Fruit fly (Drosophila melanogaster) whole organism, embryonic: Measurements from ENCODE around the gene Mco1.

Experiments
- Atf-2 ChIP-seq: fragments of 200-800 bp; sonication (Bioruptor generic); optimal IDR thresholded peaks from 2 replicates; lab custom pipeline; 2016; ENCODE audit warnings: missing biosample characterization, missing genetic modification characterization
- CG10366 ChIP-seq: fragments of 200-800 bp; sonication (Bioruptor generic); IDR thresholded peaks from 2 replicates; pipeline ENCODE4 v1.3.6; 2022; ENCODE audit warnings: missing biosample characterization, missing genetic modification characterization
- CG11695 ChIP-seq: fragments of 200-800 bp; sonication (Bioruptor generic); IDR thresholded peaks from 3 replicates; pipeline ENCODE4 v1.3.6; 2022; ENCODE audit warnings: missing biosample characterization, missing genetic modification characterization
- CG14441 ChIP-seq: fragments of 200-800 bp; sonication (Bioruptor generic); IDR thresholded peaks from 2 replicates; pipeline ENCODE4 v1.3.6; 2022; ENCODE audit warnings: missing biosample characterization, missing genetic modification characterization
- CG14860 ChIP-seq: fragments of 200-800 bp; sonication (Bioruptor generic); IDR thresholded peaks from 3 replicates; pipeline ENCODE4 v1.3.6; 2022; ENCODE audit warnings: missing biosample characterization, missing genetic modification characterization; ENCODE audit not compliant: partially characterized antibody
- CG15479 ChIP-seq: fragments of 200-800 bp; sonication (Bioruptor generic); optimal IDR thresholded peaks from 3 replicates; lab custom pipeline; 2019; ENCODE audit warnings: missing biosample characterization, mild to moderate bottlenecking, missing genetic modification characterization, moderate library complexity
- CG1603 ChIP-seq: fragments of 200-800 bp; sonication (Bioruptor generic); optimal IDR thresholded peaks from 2 replicates; lab custom pipeline; 2019; ENCODE audit warnings: missing biosample characterization, mild to moderate bottlenecking, missing genetic modification characterization, moderate library complexity
- CG18599 ChIP-seq: fragments of 200-800 bp; sonication (Bioruptor generic); optimal IDR thresholded peaks from 3 replicates; lab custom pipeline; 2017; ENCODE audit warnings: missing biosample characterization, missing genetic modification characterization, mild to moderate bottlenecking, moderate library complexity, missing genetic modification reagents
- CG18619 ChIP-seq: fragments of 200-800 bp; sonication (Bioruptor generic); optimal IDR thresholded peaks from 3 replicates; lab custom pipeline; 2017; ENCODE audit warnings: missing biosample characterization, mild to moderate bottlenecking, missing genetic modification characterization
- CG2120 ChIP-seq: fragments of 200-800 bp; sonication (Bioruptor generic); optimal IDR thresholded peaks from 3 replicates; lab custom pipeline; 2016; ENCODE audit warnings: missing biosample characterization, missing genetic modification characterization
- CG2199 ChIP-seq: fragments of 200-800 bp; sonication (Bioruptor generic); IDR thresholded peaks from 3 replicates; pipeline ENCODE4 v1.3.6; 2022; ENCODE audit warnings: missing biosample characterization, missing genetic modification characterization
- CG31224 ChIP-seq: fragments of 200-800 bp; sonication (Bioruptor generic); IDR thresholded peaks from 2 replicates; pipeline ENCODE4 v1.3.6; 2022; ENCODE audit warnings: missing biosample characterization, missing genetic modification characterization
- CG32532 ChIP-seq: fragments of 200-800 bp; sonication (Bioruptor generic); IDR thresholded peaks from 2 replicates; pipeline ENCODE4 v1.3.6; 2022; ENCODE audit warnings: missing biosample characterization, missing genetic modification characterization
- CG3726 ChIP-seq: fragments of 200-800 bp; sonication (Bioruptor generic); IDR thresholded peaks from 3 replicates; pipeline ENCODE4, ENCODE4 v1.3.6; 2022; ENCODE audit warnings: missing biosample characterization, missing genetic modification characterization
- CG42726 ChIP-seq: fragments of 200-800 bp; sonication (Bioruptor generic); IDR thresholded peaks from 2 replicates; pipeline ENCODE4 v1.3.6; 2022; ENCODE audit warnings: missing biosample characterization, missing genetic modification characterization; ENCODE audit not compliant: partially characterized antibody
- CG4282 ChIP-seq: fragments of 200-800 bp; sonication (Bioruptor generic); optimal IDR thresholded peaks from 2 replicates; lab custom pipeline; 2016; ENCODE audit warnings: missing biosample characterization, missing genetic modification characterization
- CG5180 ChIP-seq: fragments of 200-800 bp; sonication (Bioruptor generic); optimal IDR thresholded peaks from 3 replicates; lab custom pipeline; 2017; ENCODE audit warnings: missing biosample characterization, missing genetic modification characterization, mild to moderate bottlenecking, moderate library complexity, missing genetic modification reagents
- CG6683 ChIP-seq: fragments of 200-800 bp; sonication (Bioruptor generic); optimal IDR thresholded peaks from 2 replicates; lab custom pipeline; 2017; ENCODE audit warnings: missing biosample characterization, mild to moderate bottlenecking, missing genetic modification characterization, missing genetic modification reagents
- CG7372 ChIP-seq: fragments of 200-800 bp; sonication (Bioruptor generic); IDR thresholded peaks from 2 replicates; pipeline ENCODE4 v1.3.6; 2022; ENCODE audit warnings: missing biosample characterization, missing genetic modification characterization
- CG7786 ChIP-seq: fragments of 200-800 bp; sonication (Bioruptor generic); optimal IDR thresholded peaks from 2 replicates; lab custom pipeline; 2016; ENCODE audit warnings: missing biosample characterization, missing genetic modification characterization
- CG7839 ChIP-seq: fragments of 200-800 bp; sonication (Bioruptor generic); optimal IDR thresholded peaks from 3 replicates; lab custom pipeline; 2018; ENCODE audit warnings: missing biosample characterization, mild to moderate bottlenecking, missing genetic modification characterization, moderate library complexity
- CG7963 ChIP-seq: fragments of 200-800 bp; sonication (Bioruptor generic); IDR thresholded peaks from 3 replicates; pipeline ENCODE4 v1.3.6; 2022; ENCODE audit warnings: missing biosample characterization, missing genetic modification characterization; ENCODE audit not compliant: partially characterized antibody
- CG8478 ChIP-seq: fragments of >200 bp; optimal IDR thresholded peaks from 2 replicates; lab custom pipeline; 2018
- CG9797 ChIP-seq: fragments of 200-800 bp; sonication (Bioruptor generic); optimal IDR thresholded peaks from 3 replicates; lab custom pipeline; 2018; ENCODE audit warnings: missing biosample characterization, mild to moderate bottlenecking, missing genetic modification characterization
- CG9932 ChIP-seq: fragments of 200-800 bp; sonication (Bioruptor generic); IDR thresholded peaks from 2 replicates; pipeline ENCODE4 v1.3.6; 2022; ENCODE audit warnings: missing biosample characterization, missing genetic modification characterization
- Camta ChIP-seq: fragments of 200-800 bp; sonication (Bioruptor generic); optimal IDR thresholded peaks from 2 replicates; lab custom pipeline; 2016; ENCODE audit warnings: missing biosample characterization, missing genetic modification characterization
- D19A ChIP-seq: fragments of 200-800 bp; optimal IDR thresholded peaks from 3 replicates; lab custom pipeline; 2019; ENCODE audit warnings: missing biosample characterization, mild to moderate bottlenecking, missing genetic modification characterization, moderate library complexity
- Dad ChIP-seq: fragments of 200-800 bp; sonication (Bioruptor generic); optimal IDR thresholded peaks from 3 replicates; lab custom pipeline; 2016; ENCODE audit warnings: missing biosample characterization, missing genetic modification characterization
- Fer3 ChIP-seq: fragments of 200-800 bp; sonication (Bioruptor generic); optimal IDR thresholded peaks from 2 replicates; lab custom pipeline; 2018; ENCODE audit warnings: missing biosample characterization, mild to moderate bottlenecking, missing genetic modification characterization, moderate library complexity
- Gug ChIP-seq: fragments of 200-800 bp; sonication (Bioruptor generic); IDR thresholded peaks from 4 replicates; pipeline ENCODE4 v1.3.6; 2022; ENCODE audit warnings: missing biosample characterization, missing genetic modification characterization
- NC2α ChIP-seq: fragments of 200-800 bp; sonication (Bioruptor generic); optimal IDR thresholded peaks from 2 replicates; lab custom pipeline; 2016; ENCODE audit warnings: missing biosample characterization, missing genetic modification characterization
- Ravus ChIP-seq: fragments of 200-800 bp; sonication (Bioruptor generic); IDR thresholded peaks from 2 replicates; pipeline ENCODE4 v1.3.6; 2022; ENCODE audit warnings: missing biosample characterization, missing genetic modification characterization
- Sin3A ChIP-seq: fragments of >200 bp; optimal IDR thresholded peaks from 2 replicates; lab custom pipeline; 2018
- br ChIP-seq: fragments of >200 bp; optimal IDR thresholded peaks from 2 replicates; lab custom pipeline; 2017
- cato ChIP-seq: fragments of 200-800 bp; sonication (Bioruptor generic); optimal IDR thresholded peaks from 2 replicates; lab custom pipeline; 2016; ENCODE audit warnings: missing biosample characterization, missing genetic modification characterization, borderline replicate concordance
- dmrt99B ChIP-seq: fragments of 200-800 bp; sonication (Bioruptor generic); optimal IDR thresholded peaks from 2 replicates; lab custom pipeline; 2018; ENCODE audit warnings: missing biosample characterization, mild to moderate bottlenecking, missing genetic modification characterization, moderate library complexity
- ewg ChIP-seq: fragments of 200-800 bp; sonication (Bioruptor generic); optimal IDR thresholded peaks from 3 replicates; lab custom pipeline; 2017; ENCODE audit warnings: mild to moderate bottlenecking, missing biosample characterization, missing genetic modification reagents, missing genetic modification characterization
- gem ChIP-seq: fragments of 200-800 bp; sonication (Bioruptor generic); optimal IDR thresholded peaks from 2 replicates; lab custom pipeline; 2019; ENCODE audit warnings: missing biosample characterization, mild to moderate bottlenecking, missing genetic modification characterization, moderate library complexity
- gsb ChIP-seq: fragments of 200-800 bp; sonication (Bioruptor generic); IDR thresholded peaks from 2 replicates; pipeline ENCODE4 v1.3.6; 2022; ENCODE audit warnings: missing biosample characterization, missing genetic modification characterization
- gt ChIP-seq: fragments of 200-800 bp; sonication (Bioruptor generic); IDR thresholded peaks from 2 replicates; pipeline ENCODE4 v1.3.6; 2022; ENCODE audit warnings: missing biosample characterization, missing genetic modification characterization
- h ChIP-seq: fragments of >200 bp; optimal IDR thresholded peaks from 2 replicates; lab custom pipeline; 2017
- hkb ChIP-seq, 2 experiments: fragments of 200-800 bp in 1 of 2; fragments of >200 bp in 1 of 2; sonication (Bioruptor generic) in 1 of 2; IDR thresholded peaks in 1 of 2; optimal IDR thresholded peaks in 1 of 2; 2 replicates each; pipeline versions ENCODE4 v1.3.6 to Lab custom; 2017 to 2022; ENCODE audit warnings: missing biosample characterization in 1 of 2, missing genetic modification characterization in 1 of 2
- ind ChIP-seq: fragments of 200-800 bp; sonication (Bioruptor generic); optimal IDR thresholded peaks from 3 replicates; lab custom pipeline; 2016; ENCODE audit warnings: missing biosample characterization, missing genetic modification characterization
- lbe ChIP-seq: fragments of 200-800 bp; sonication (Bioruptor generic); optimal IDR thresholded peaks from 2 replicates; lab custom pipeline; 2016; ENCODE audit warnings: missing biosample characterization, mild to moderate bottlenecking, missing genetic modification characterization
- oc ChIP-seq: fragments of 200-800 bp; sonication (Bioruptor generic); optimal IDR thresholded peaks from 2 replicates; lab custom pipeline; 2018; ENCODE audit warnings: missing biosample characterization, mild to moderate bottlenecking, missing genetic modification characterization, moderate library complexity
- salm ChIP-seq: fragments of 200-800 bp; sonication (Bioruptor generic); optimal IDR thresholded peaks from 2 replicates; lab custom pipeline; 2018; ENCODE audit warnings: missing biosample characterization, mild to moderate bottlenecking, missing genetic modification characterization
- sqz ChIP-seq: fragments of 200-800 bp; sonication (Bioruptor generic); optimal IDR thresholded peaks from 3 replicates; lab custom pipeline; 2018; ENCODE audit warnings: missing biosample characterization, mild to moderate bottlenecking, missing genetic modification characterization
- tgo ChIP-seq: fragments of 200-800 bp; sonication (Bioruptor generic); IDR thresholded peaks from 3 replicates; pipeline ENCODE4 v1.3.6; 2022; ENCODE audit warnings: missing biosample characterization, missing genetic modification characterization
- tin ChIP-seq: fragments of 200-800 bp; sonication (Bioruptor generic); optimal IDR thresholded peaks from 3 replicates; lab custom pipeline; 2016; ENCODE audit warnings: missing biosample characterization, missing genetic modification characterization
- tll ChIP-seq, 2 experiments: fragments of 200-800 bp in 1 of 2; fragments of >200 bp in 1 of 2; sonication (Bioruptor generic) in 1 of 2; optimal IDR thresholded peaks; 2 replicates each; lab custom pipeline; 2017 to 2019; ENCODE audit warnings: missing biosample characterization in 2 of 2, missing genetic modification characterization in 2 of 2, mild to moderate bottlenecking in 1 of 2, moderate library complexity in 1 of 2
- wdn ChIP-seq: fragments of 200-800 bp; sonication (Bioruptor generic); IDR thresholded peaks from 2 replicates; pipeline ENCODE4 v1.3.6; 2022; ENCODE audit warnings: missing biosample characterization, missing genetic modification characterization
- wek ChIP-seq: fragments of 200-800 bp; sonication (Bioruptor generic); optimal IDR thresholded peaks from 3 replicates; lab custom pipeline; 2018; ENCODE audit warnings: missing biosample characterization, mild to moderate bottlenecking, missing genetic modification characterization, moderate library complexity

The Mco1 gene

DNA sequence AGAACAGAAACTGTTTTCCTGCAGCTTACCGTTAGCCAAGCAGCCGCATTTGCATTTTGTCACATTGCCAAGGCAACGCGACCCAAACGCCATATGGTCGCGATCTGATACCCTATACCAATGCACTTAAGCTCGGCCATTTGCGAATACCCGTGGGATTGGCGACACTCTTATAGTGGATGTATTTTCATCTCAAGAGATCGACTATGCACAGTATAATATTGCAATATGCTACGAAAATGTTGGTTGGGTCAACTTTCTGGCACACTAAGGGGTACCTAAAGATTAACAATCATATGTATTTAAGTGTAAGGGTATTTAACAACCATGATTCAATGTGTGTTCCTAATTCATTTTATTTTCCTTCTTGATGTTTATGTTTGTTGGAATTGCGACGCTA, 21.8 kb downstream of the Mco1 start (continued):
- no peak for TF ChIP-seq NC2α (GFP tag; lab: Kevin White, UChicago)
- peak; percentile 17 for TF ChIP-seq CG2120 (GFP tag; lab: Kevin White, UChicago)
- no peak for TF ChIP-seq CG4282 (GFP tag; lab: Kevin White, UChicago)
- TF ChIP-seq CG31224 (GFP tag; lab: Robert Waterston, UW): no peak
- TF ChIP-seq wek: no peak
- no peak for TF ChIP-seq CG32532
- no peak for TF ChIP-seq CG8478 (lab: Kevin White, UChicago)
- no peak for TF ChIP-seq Sin3A (lab: Kevin White, UChicago)
- TF ChIP-seq lbe: no peak
- no peak for TF ChIP-seq sqz (GFP tag; lab: Kevin White, UChicago)
- TF ChIP-seq CG7786: no peak
- no peak for TF ChIP-seq CG6683 (GFP tag; lab: Kevin White, UChicago)
- TF ChIP-seq CG1603: peak; percentile 7
- no peak for TF ChIP-seq CG14860
- TF ChIP-seq ind (GFP tag; lab: Kevin White, UChicago): peak; percentile 0
- TF ChIP-seq Camta: no peak
- 0 out of 2 replicates have a peak, but pooled peaks have one; percentile 20 for TF ChIP-seq CG7372 (GFP tag; lab: Robert Waterston, UW)
- no peak for TF ChIP-seq gt (GFP tag; lab: Robert Waterston, UW)
- no peak for TF ChIP-seq CG14441 (GFP tag; lab: Robert Waterston, UW)
- no peak for TF ChIP-seq gsb (GFP tag; lab: Robert Waterston, UW)
- TF ChIP-seq br: no peak
- TF ChIP-seq CG18619 (GFP tag; lab: Kevin White, UChicago): no peak
- no peak for TF ChIP-seq Fer3 (tag; lab: Kevin White, UChicago)
- TF ChIP-seq CG5180: no peak
- TF ChIP-seq gem (tag; lab: Kevin White, UChicago): peak; percentile 31
- 0 out of 3 replicates have a peak, but pooled peaks have one; percentile 12 for TF ChIP-seq CG11695 (GFP tag; lab: Robert Waterston, UW)
- no peak for TF ChIP-seq h (lab: Kevin White, UChicago)
- TF ChIP-seq tll (GFP tag; optimal IDR thresholded peaks at IDR 0.05; lab: Kevin White, UChicago): no peak
- TF ChIP-seq CG42726: no peak
- no peak for TF ChIP-seq CG15479
- no peak for TF ChIP-seq wdn (GFP tag; lab: Robert Waterston, UW)
- TF ChIP-seq cato: no peak
- TF ChIP-seq Gug (GFP tag; lab: Robert Waterston, UW): no peak
- no peak for TF ChIP-seq CG7839 (tag; lab: Kevin White, UChicago)
- TF ChIP-seq dmrt99B (tag; lab: Kevin White, UChicago): peak; percentile 1
- TF ChIP-seq CG2199 (GFP tag; lab: Robert Waterston, UW): no peak
- TF ChIP-seq Dad (GFP tag; lab: Kevin White, UChicago): no peak
- TF ChIP-seq tin (GFP tag; lab: Kevin White, UChicago): no peak
- TF ChIP-seq CG10366 (GFP tag; lab: Robert Waterston, UW): no peak
- 0 out of 3 replicates have a peak, but pooled peaks have one; percentile 52 for TF ChIP-seq CG3726
- TF ChIP-seq Atf-2 (GFP tag; lab: Kevin White, UChicago): no peak
- TF ChIP-seq ewg (GFP tag; lab: Kevin White, UChicago): no peak
- no peak for TF ChIP-seq oc (tag; lab: Kevin White, UChicago)
- no peak for TF ChIP-seq tgo (GFP tag; lab: Robert Waterston, UW)
- TF ChIP-seq salm (tag; lab: Kevin White, UChicago): no peak
- peak; percentile 14; the same call in 1 of the 2 replicates for TF ChIP-seq CG9932 (GFP tag; lab: Robert Waterston, UW)
- no peak for TF ChIP-seq Ravus (GFP tag; lab: Robert Waterston, UW)
- peak; percentile 86 for TF ChIP-seq D19A (tag; lab: Kevin White, UChicago)
- no peak for TF ChIP-seq hkb (optimal IDR thresholded peaks at IDR 0.05; lab: Kevin White, UChicago)
- TF ChIP-seq hkb (GFP tag; IDR thresholded peaks at IDR 0.05; lab: Robert Waterston, UW): no peak
- TF ChIP-seq CG7963 (GFP tag; lab: Robert Waterston, UW): no peak
- TF ChIP-seq CG9797 (GFP tag; lab: Kevin White, UChicago): no peak
- TF ChIP-seq CG18599 (GFP tag; lab: Kevin White, UChicago): no peak
